Fruit fly (Drosophila melanogaster) whole organism, embryonic: Measurements from ENCODE around the gene CG31288.

ENCODE experiments used
- ATbp ChIP-seq: fragments of 200-800 bp; sonication (Bioruptor generic); optimal IDR thresholded peaks from 2 replicates; lab custom pipeline; 2017; ENCODE audit warnings: missing biosample characterization, mild to moderate bottlenecking, missing genetic modification characterization, missing genetic modification reagents
- Abd-B ChIP-seq: fragments of 200-800 bp; sonication (Bioruptor generic); optimal IDR thresholded peaks from 2 replicates; lab custom pipeline; 2018; ENCODE audit warnings: missing biosample characterization, mild to moderate bottlenecking, missing genetic modification characterization, moderate library complexity
- BEAF-32 ChIP-seq: fragments of 200-800 bp; sonication (Bioruptor generic); optimal IDR thresholded peaks from 3 replicates; lab custom pipeline; 2017; ENCODE audit warnings: missing biosample characterization, missing genetic modification characterization, mild to moderate bottlenecking, moderate library complexity, missing genetic modification reagents
- Bdp1 ChIP-seq: fragments of 200-800 bp; sonication (Bioruptor generic); optimal IDR thresholded peaks from 3 replicates; lab custom pipeline; 2016; ENCODE audit warnings: missing biosample characterization, missing genetic modification characterization
- CG10147 ChIP-seq: fragments of 200-800 bp; sonication (Bioruptor generic); optimal IDR thresholded peaks from 2 replicates; lab custom pipeline; 2019; ENCODE audit warnings: missing biosample characterization, mild to moderate bottlenecking, missing genetic modification characterization, moderate library complexity
- CG10543 ChIP-seq: fragments of 200-800 bp; sonication (Bioruptor generic); optimal IDR thresholded peaks from 3 replicates; lab custom pipeline; 2017; ENCODE audit warnings: missing biosample characterization, mild to moderate bottlenecking, missing genetic modification characterization, moderate library complexity
- CG10565 ChIP-seq: fragments of 200-800 bp; sonication (Bioruptor generic); optimal IDR thresholded peaks from 3 replicates; lab custom pipeline; 2016; ENCODE audit warnings: missing biosample characterization, mild to moderate bottlenecking, missing genetic modification characterization
- CG10979 ChIP-seq: fragments of 200-800 bp; sonication (Bioruptor generic); optimal IDR thresholded peaks from 2 replicates; lab custom pipeline; 2018; ENCODE audit warnings: missing biosample characterization, mild to moderate bottlenecking, missing genetic modification characterization, moderate library complexity
- CG11093 ChIP-seq: fragments of 200-800 bp; sonication (Bioruptor generic); IDR thresholded peaks from 3 replicates; pipeline ENCODE4 v1.3.6; 2022; ENCODE audit warnings: missing biosample characterization, missing genetic modification characterization
- CG12071 ChIP-seq: fragments of 200-800 bp; sonication (Bioruptor generic); optimal IDR thresholded peaks from 3 replicates; lab custom pipeline; 2018; ENCODE audit warnings: missing biosample characterization, mild to moderate bottlenecking, missing genetic modification characterization
- CG13123 ChIP-seq: fragments of 200-800 bp; sonication (Bioruptor generic); optimal IDR thresholded peaks from 2 replicates; lab custom pipeline; 2016; ENCODE audit warnings: missing biosample characterization, missing genetic modification characterization
- CG14014 ChIP-seq: fragments of 200-800 bp; sonication (Bioruptor generic); IDR thresholded peaks from 2 replicates; pipeline ENCODE4 v1.3.6; 2022; ENCODE audit warnings: missing biosample characterization, missing genetic modification characterization
- CG14050 ChIP-seq: fragments of 200-800 bp; sonication (Bioruptor generic); IDR thresholded peaks from 3 replicates; pipeline ENCODE4 v1.3.6; 2022; ENCODE audit warnings: missing biosample characterization, missing genetic modification characterization
- CG14710 ChIP-seq: fragments of 200-800 bp; sonication (Bioruptor generic); optimal IDR thresholded peaks from 3 replicates; lab custom pipeline; 2019; ENCODE audit warnings: missing biosample characterization, mild to moderate bottlenecking, missing genetic modification characterization, moderate library complexity
- CG2120 ChIP-seq: fragments of 200-800 bp; sonication (Bioruptor generic); optimal IDR thresholded peaks from 3 replicates; lab custom pipeline; 2016; ENCODE audit warnings: missing biosample characterization, missing genetic modification characterization
- CG2199 ChIP-seq: fragments of 200-800 bp; sonication (Bioruptor generic); IDR thresholded peaks from 3 replicates; pipeline ENCODE4 v1.3.6; 2022; ENCODE audit warnings: missing biosample characterization, missing genetic modification characterization
- CG2202 ChIP-seq: fragments of 200-800 bp; sonication (Bioruptor generic); optimal IDR thresholded peaks from 2 replicates; lab custom pipeline; 2018; ENCODE audit warnings: missing biosample characterization, mild to moderate bottlenecking, missing genetic modification characterization
- CG2875 ChIP-seq: fragments of 200-800 bp; sonication (Bioruptor generic); optimal IDR thresholded peaks from 2 replicates; lab custom pipeline; 2017; ENCODE audit warnings: missing biosample characterization, mild to moderate bottlenecking, missing genetic modification characterization, missing genetic modification reagents
- CG3065 ChIP-seq: fragments of 200-800 bp; sonication (Bioruptor generic); optimal IDR thresholded peaks from 2 replicates; lab custom pipeline; 2016; ENCODE audit warnings: missing biosample characterization, missing genetic modification characterization
- CG3163 ChIP-seq: fragments of 200-800 bp; sonication (Bioruptor generic); optimal IDR thresholded peaks from 3 replicates; lab custom pipeline; 2016; ENCODE audit warnings: missing biosample characterization, missing genetic modification characterization
- CG4360 ChIP-seq: fragments of 200-800 bp; sonication (Bioruptor generic); IDR thresholded peaks from 2 replicates; pipeline ENCODE4 v1.3.6; 2022; ENCODE audit warnings: missing biosample characterization, missing genetic modification characterization
- CG4854 ChIP-seq: fragments of 200-800 bp; sonication (Bioruptor generic); optimal IDR thresholded peaks from 2 replicates; lab custom pipeline; 2016; ENCODE audit warnings: missing biosample characterization, missing genetic modification characterization, inconsistent platforms
- CG7357 ChIP-seq: fragments of 200-800 bp; sonication (Bioruptor generic); IDR thresholded peaks from 3 replicates; pipeline ENCODE4 v1.3.6; 2022; ENCODE audit warnings: missing biosample characterization, missing genetic modification characterization
- CG8290 ChIP-seq, 3 experiments: fragments of 200-800 bp; sonication (Bioruptor generic); optimal IDR thresholded peaks; 2 replicates each; lab custom pipeline; 2016 to 2019; ENCODE audit warnings: missing biosample characterization in 3 of 3, missing genetic modification characterization in 3 of 3, mild to moderate bottlenecking in 2 of 3, moderate library complexity in 1 of 3
- CG8765 ChIP-seq: fragments of 200-800 bp; sonication (Bioruptor generic); IDR thresholded peaks from 2 replicates; pipeline ENCODE4 v1.3.6; 2022; ENCODE audit warnings: missing biosample characterization, missing genetic modification characterization
- CG8924 ChIP-seq: fragments of 200-800 bp; optimal IDR thresholded peaks from 3 replicates; lab custom pipeline; 2019; ENCODE audit warnings: missing biosample characterization, mild to moderate bottlenecking, missing genetic modification characterization, moderate library complexity
- CG9727 ChIP-seq: fragments of 200-800 bp; sonication (Bioruptor generic); optimal IDR thresholded peaks from 3 replicates; lab custom pipeline; 2017; ENCODE audit warnings: missing biosample characterization, mild to moderate bottlenecking, missing genetic modification characterization
- CHES-1-like ChIP-seq: fragments of 200-800 bp; sonication (Bioruptor generic); optimal IDR thresholded peaks from 2 replicates; lab custom pipeline; 2016; ENCODE audit warnings: missing biosample characterization, missing genetic modification characterization
- Hey ChIP-seq: fragments of 200-800 bp; sonication (Bioruptor generic); optimal IDR thresholded peaks from 3 replicates; lab custom pipeline; 2018; ENCODE audit warnings: missing biosample characterization, mild to moderate bottlenecking, missing genetic modification characterization
- HmgZ ChIP-seq: fragments of 200-800 bp; sonication (Bioruptor generic); optimal IDR thresholded peaks from 2 replicates; lab custom pipeline; 2018; ENCODE audit warnings: missing biosample characterization, mild to moderate bottlenecking, missing genetic modification characterization
- Hmx ChIP-seq: fragments of 200-800 bp; sonication (Bioruptor generic); optimal IDR thresholded peaks from 2 replicates; lab custom pipeline; 2016; ENCODE audit warnings: missing biosample characterization, missing genetic modification characterization
- MESR4 ChIP-seq: fragments of 200-800 bp; sonication (Bioruptor generic); optimal IDR thresholded peaks from 2 replicates; lab custom pipeline; 2018; ENCODE audit warnings: missing biosample characterization, mild to moderate bottlenecking, missing genetic modification characterization, moderate library complexity
- Sry-β ChIP-seq: fragments of 200-800 bp; sonication (Bioruptor generic); optimal IDR thresholded peaks from 2 replicates; lab custom pipeline; 2018; ENCODE audit warnings: missing biosample characterization, mild to moderate bottlenecking, missing genetic modification characterization, moderate library complexity
- ap ChIP-seq: fragments of 200-800 bp; sonication (Bioruptor generic); IDR thresholded peaks from 2 replicates; pipeline ENCODE4 v1.3.6; 2022; ENCODE audit warnings: missing biosample characterization, missing genetic modification characterization
- chn ChIP-seq: fragments of 200-800 bp; sonication (Bioruptor generic); optimal IDR thresholded peaks from 2 replicates; lab custom pipeline; 2016; ENCODE audit warnings: missing biosample characterization, missing genetic modification characterization
- exex ChIP-seq: fragments of 200-800 bp; sonication (Bioruptor generic); optimal IDR thresholded peaks from 4 replicates; lab custom pipeline; 2018; ENCODE audit warnings: missing biosample characterization, mild to moderate bottlenecking, missing genetic modification characterization, moderate library complexity
- fu2 ChIP-seq: fragments of 200-800 bp; sonication (Bioruptor generic); optimal IDR thresholded peaks from 2 replicates; lab custom pipeline; 2016; ENCODE audit warnings: missing biosample characterization, missing genetic modification characterization
- gcm ChIP-seq: fragments of 200-800 bp; sonication (Bioruptor generic); optimal IDR thresholded peaks from 2 replicates; lab custom pipeline; 2019; ENCODE audit warnings: missing biosample characterization, mild to moderate bottlenecking, missing genetic modification characterization, moderate library complexity
- grau ChIP-seq: fragments of 200-800 bp; optimal IDR thresholded peaks from 3 replicates; lab custom pipeline; 2019; ENCODE audit warnings: missing biosample characterization, mild to moderate bottlenecking, missing genetic modification characterization, moderate library complexity
- kay ChIP-seq: fragments of 200-800 bp; sonication (Bioruptor generic); optimal IDR thresholded peaks from 2 replicates; lab custom pipeline; 2016; ENCODE audit warnings: missing biosample characterization, missing genetic modification characterization
- pfk ChIP-seq: fragments of 200-800 bp; sonication (Bioruptor generic); optimal IDR thresholded peaks from 2 replicates; lab custom pipeline; 2018; ENCODE audit warnings: missing biosample characterization, mild to moderate bottlenecking, missing genetic modification characterization, moderate library complexity
- rib ChIP-seq: fragments of 200-800 bp; sonication (Bioruptor generic); IDR thresholded peaks from 2 replicates; pipeline ENCODE4 v1.3.6; 2022; ENCODE audit warnings: missing biosample characterization, missing genetic modification characterization
- salm ChIP-seq: fragments of 200-800 bp; sonication (Bioruptor generic); optimal IDR thresholded peaks from 2 replicates; lab custom pipeline; 2018; ENCODE audit warnings: missing biosample characterization, mild to moderate bottlenecking, missing genetic modification characterization
- sens-2 ChIP-seq: fragments of 200-800 bp; sonication (Bioruptor generic); IDR thresholded peaks from 2 replicates; pipeline ENCODE4 v1.3.6; 2022; ENCODE audit warnings: missing biosample characterization, missing genetic modification characterization
- shn ChIP-seq: fragments of 200-800 bp; sonication (Bioruptor generic); optimal IDR thresholded peaks from 3 replicates; lab custom pipeline; 2016; ENCODE audit warnings: missing biosample characterization, missing genetic modification characterization
- ssp ChIP-seq: fragments of 200-800 bp; sonication (Bioruptor generic); IDR thresholded peaks from 2 replicates; pipeline ENCODE4 v1.3.6; 2022; ENCODE audit warnings: missing biosample characterization, missing genetic modification characterization
- toy ChIP-seq: fragments of 200-800 bp; sonication (Bioruptor generic); IDR thresholded peaks from 2 replicates; pipeline ENCODE4 v1.3.6; 2022; ENCODE audit warnings: missing biosample characterization, missing genetic modification characterization
- trh ChIP-seq: fragments of 200-800 bp; sonication (Bioruptor generic); optimal IDR thresholded peaks from 2 replicates; lab custom pipeline; 2016; ENCODE audit warnings: missing biosample characterization, missing genetic modification characterization
- ttk ChIP-seq: fragments of 200-800 bp; sonication (Bioruptor generic); IDR thresholded peaks from 2 replicates; pipeline ENCODE4 v2.1.2; 2022; ENCODE audit warnings: missing biosample characterization, missing genetic modification characterization
- wek ChIP-seq: fragments of 200-800 bp; sonication (Bioruptor generic); optimal IDR thresholded peaks from 3 replicates; lab custom pipeline; 2018; ENCODE audit warnings: missing biosample characterization, mild to moderate bottlenecking, missing genetic modification characterization, moderate library complexity

Gene CG31288

DNA sequence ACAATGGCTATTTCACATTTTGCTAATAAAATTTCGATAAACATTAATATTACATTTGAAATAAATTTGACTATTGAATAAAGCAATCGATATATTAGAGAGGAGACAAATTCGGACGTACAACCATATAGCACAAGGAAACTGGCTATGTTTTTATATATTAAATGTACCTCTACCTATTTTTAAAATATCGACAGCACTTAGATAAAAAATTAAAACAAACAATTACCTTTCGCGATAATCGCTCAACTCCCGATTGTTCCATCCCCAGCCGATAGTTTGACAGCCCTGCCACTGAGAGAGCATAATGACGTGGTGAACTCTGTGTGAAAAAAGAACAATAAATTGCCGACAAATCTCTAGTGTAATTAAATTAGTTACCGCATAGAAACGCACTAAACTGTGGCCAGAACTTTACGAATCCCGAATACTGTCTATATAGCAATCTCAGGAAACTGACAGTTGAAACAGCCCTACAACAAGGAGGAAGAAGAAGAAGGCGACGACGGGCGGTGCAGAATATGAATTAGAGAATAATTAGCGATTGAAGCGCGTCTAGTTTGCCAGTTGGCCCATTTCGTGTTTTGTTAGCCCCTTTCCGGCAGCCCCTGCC is 40.6 kb downstream of the CG31288 start, which contains the start of gene CG11857 (continued):
- TF ChIP-seq ATbp (peak; percentile 92), CG13123 (GFP tag; lab: Kevin White, UChicago) (peak; percentile 97), CG10543 (GFP tag; lab: Kevin White, UChicago) (peak; percentile 95), CG9727 (GFP tag; lab: Kevin White, UChicago) (peak; percentile 98), HmgZ (tag; lab: Kevin White, UChicago) (peak; percentile 99), CG4854 (GFP tag; lab: Kevin White, UChicago) (peak; percentile 96), CG2875 (GFP tag; lab: Kevin White, UChicago) (peak; percentile 90), pfk (GFP tag; lab: Kevin White, UChicago) (peak; percentile 37), grau (peak; percentile 97), gcm (GFP tag; lab: Kevin White, UChicago) (peak; percentile 94), toy (GFP tag; lab: Robert Waterston, UW) (peak; percentile 97), shn (GFP tag; lab: Kevin White, UChicago) (peak; percentile 97), CG3065 (GFP tag; lab: Kevin White, UChicago) (peak; percentile 96), Sry-β (GFP tag; lab: Kevin White, UChicago) (peak; percentile 78), CG7357 (GFP tag; lab: Robert Waterston, UW) (peak; percentile 95), CG10565 (GFP tag; lab: Kevin White, UChicago) (peak; percentile 91), CHES-1-like (peak; percentile 97), exex (tag; lab: Kevin White, UChicago) (peak; percentile 89), CG14710 (peak; percentile 98), CG12071 (GFP tag; lab: Kevin White, UChicago) (peak; percentile 89), fu2 (GFP tag; lab: Kevin White, UChicago) (peak; percentile 97), wek (GFP tag; lab: Kevin White, UChicago) (peak; percentile 79), kay (GFP tag; lab: Kevin White, UChicago) (peak; percentile 98), CG2202 (tag; lab: Kevin White, UChicago) (peak; percentile 95), sens-2 (GFP tag; lab: Robert Waterston, UW) (peak; percentile 99), rib (GFP tag; lab: Robert Waterston, UW) (peak; percentile 99), CG4360 (GFP tag; lab: Robert Waterston, UW) (peak; percentile 75), salm (tag; lab: Kevin White, UChicago) (peak; percentile 88), Bdp1 (GFP tag; lab: Kevin White, UChicago) (peak; percentile 93), trh (GFP tag; lab: Kevin White, UChicago) (peak; percentile 97), ssp (peak; percentile 95), CG2199 (GFP tag; lab: Robert Waterston, UW) (peak; percentile 99), CG14050 (peak; percentile 98), Hmx (GFP tag; lab: Kevin White, UChicago) (peak; percentile 96), CG14014 (peak; percentile 99), CG8765 (GFP tag; lab: Robert Waterston, UW) (peak; percentile 98), BEAF-32 (peak; percentile 100), ap (GFP tag; lab: Robert Waterston, UW) (peak; percentile 97), Abd-B (GFP tag; lab: Kevin White, UChicago) (peak; percentile 99), CG10979 (tag; lab: Kevin White, UChicago) (peak; percentile 95), MESR4 (GFP tag; lab: Kevin White, UChicago) (peak; percentile 91), CG3163 (GFP tag; lab: Kevin White, UChicago) (peak; percentile 87), CG11093 (GFP tag; lab: Robert Waterston, UW) (peak; percentile 99), ttk (peak; percentile 99), Hey (peak; percentile 87), chn (GFP tag; lab: Kevin White, UChicago) (peak; percentile 98), CG8924 (tag; lab: Kevin White, UChicago) (peak; percentile 98), CG8290 (GFP tag; optimal IDR thresholded peaks at IDR 0.05; lab: Kevin White, UChicago) (peak; percentile 98), CG8290 (tag; optimal IDR thresholded peaks at IDR 0.05; lab: Kevin White, UChicago) (peak; percentile 90 to 97), CG2120 (GFP tag; lab: Kevin White, UChicago) (peak; percentile 99), CG10147 (GFP tag; lab: Kevin White, UChicago) (peak; percentile 97)
